Worm (Caenorhabditis elegans): ENCODE results near the gene F47B8.1.

DNA sequence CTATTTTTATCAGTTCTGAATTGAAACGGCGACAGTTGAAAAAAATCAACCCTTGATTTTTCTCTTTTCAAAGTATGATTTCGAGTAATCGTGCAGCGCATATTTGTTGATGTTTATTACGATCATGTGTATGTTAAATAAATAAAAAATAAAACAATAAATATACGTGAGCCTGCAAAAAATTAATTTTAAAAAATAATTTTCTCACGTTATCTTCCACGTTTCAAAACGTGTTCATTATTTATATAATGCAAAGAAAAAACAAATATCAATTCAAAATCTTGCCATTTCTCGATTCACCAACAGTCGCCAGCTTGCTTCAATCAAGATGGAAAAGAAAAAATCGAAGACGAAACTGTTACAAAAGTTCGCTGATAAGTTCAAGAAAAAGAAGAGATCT is 30.9 kb downstream of the F47B8.1 start, which contains the start of gene F40G12.10:
- TF ChIP-seq aly-2 (tag; optimal IDR thresholded peaks at IDR 0.05) (no peak), mdl-1 (tag; optimal IDR thresholded peaks at IDR 0.05) (no peak), lin-15B (tag; optimal IDR thresholded peaks at IDR 0.05) (no peak), egl-27 (tag; optimal IDR thresholded peaks at IDR 0.05) (no peak), elt-2 (tag; optimal IDR thresholded peaks at IDR 0.05) (no peak), lsy-12 (tag; optimal IDR thresholded peaks at IDR 0.05) (no peak), pha-4 (tag; optimal IDR thresholded peaks at IDR 0.05) (no peak), nhr-43 (tag; optimal IDR thresholded peaks at IDR 0.05; ENCODE audit: poor library complexity, severe bottlenecking) (no peak), nhr-12 (tag; optimal IDR thresholded peaks at IDR 0.05) (no peak), nhr-25 (tag; optimal IDR thresholded peaks at IDR 0.05) (no peak), R02D3.7 (tag; optimal IDR thresholded peaks at IDR 0.05) (no peak)

Measured in whole organism, L3 larva.